Fruit fly (Drosophila melanogaster) whole organism, wandering third instar larva: ENCODE measurements around the gene HIP-R.

Source experiments
- Abd-B ChIP-seq: fragments of >200 bp; optimal IDR thresholded peaks from 2 replicates; lab custom pipeline; 2017; ENCODE audit warnings: missing biosample characterization, missing genetic modification characterization
- CG32264 ChIP-seq: fragments of 200-800 bp; sonication (Bioruptor generic); optimal IDR thresholded peaks from 2 replicates; lab custom pipeline; 2016; ENCODE audit warnings: missing biosample characterization, missing genetic modification characterization
- CG9705 ChIP-seq: fragments of 200-800 bp; sonication (Bioruptor generic); optimal IDR thresholded peaks from 2 replicates; lab custom pipeline; 2018; ENCODE audit warnings: missing biosample characterization, mild to moderate bottlenecking, missing genetic modification characterization
- CrebA ChIP-seq: fragments of 200-800 bp; sonication (Bioruptor generic); optimal IDR thresholded peaks from 2 replicates; lab custom pipeline; 2016; ENCODE audit warnings: missing biosample characterization, mild to moderate bottlenecking, missing genetic modification characterization, borderline replicate concordance
- Dfd ChIP-seq: fragments of >200 bp; optimal IDR thresholded peaks from 2 replicates; lab custom pipeline; 2017; ENCODE audit warnings: missing biosample characterization, missing genetic modification characterization
- Dif ChIP-seq: fragments of 200-275, 200-300 bp; sonication (Bioruptor generic); optimal IDR thresholded peaks from 2 replicates; lab custom pipeline; 2018; ENCODE audit warnings: missing biosample characterization, missing genetic modification characterization; ENCODE audit not compliant: partially characterized antibody
- GATAd ChIP-seq: sonication (Bioruptor generic); optimal IDR thresholded peaks from 2 replicates; lab custom pipeline; 2016; ENCODE audit warnings: missing biosample characterization, missing genetic modification characterization
- HLH106 ChIP-seq: fragments of 200-800 bp; optimal IDR thresholded peaks from 3 replicates; lab custom pipeline; 2019; ENCODE audit warnings: missing biosample characterization, mild to moderate bottlenecking, missing genetic modification characterization, moderate library complexity
- Hnf4 ChIP-seq: fragments of 200-800 bp; sonication (Bioruptor generic); optimal IDR thresholded peaks from 2 replicates; lab custom pipeline; 2016; ENCODE audit warnings: missing biosample characterization, mild to moderate bottlenecking, missing genetic modification characterization
- Hr78 ChIP-seq: fragments of >200 bp; optimal IDR thresholded peaks from 2 replicates; lab custom pipeline; 2017; ENCODE audit warnings: missing biosample characterization, missing genetic modification characterization
- Hr83 ChIP-seq: fragments of 200-300 bp; sonication (Bioruptor generic); optimal IDR thresholded peaks from 2 replicates; lab custom pipeline; 2016; ENCODE audit warnings: missing biosample characterization, mild to moderate bottlenecking, missing genetic modification characterization, moderate library complexity; ENCODE audit not compliant: poor library complexity, severe bottlenecking
- Jra ChIP-seq: sonication (Bioruptor generic); optimal IDR thresholded peaks from 2 replicates; lab custom pipeline; 2016; ENCODE audit warnings: missing biosample characterization, missing genetic modification characterization
- Mio ChIP-seq: sonication (Bioruptor generic); optimal IDR thresholded peaks from 2 replicates; lab custom pipeline; 2016; ENCODE audit warnings: missing biosample characterization, missing genetic modification characterization
- Myc ChIP-seq: fragments of >200 bp; optimal IDR thresholded peaks from 2 replicates; lab custom pipeline; 2017
- N ChIP-seq: fragments of >200 bp; optimal IDR thresholded peaks from 2 replicates; lab custom pipeline; 2018; ENCODE audit warnings: missing biosample characterization, missing external identifiers, missing genetic modification characterization
- OdsH ChIP-seq: fragments of 200-800 bp; sonication (Bioruptor generic); optimal IDR thresholded peaks from 2 replicates; lab custom pipeline; 2016; ENCODE audit warnings: missing biosample characterization, mild to moderate bottlenecking, missing genetic modification characterization
- Rel ChIP-seq, 2 experiments: fragments of 200-800 bp; sonication (Bioruptor generic) in 1 of 2; optimal IDR thresholded peaks; 2 replicates in 1 of 2; 3 replicates in 1 of 2; lab custom pipeline; 2016 to 2019; ENCODE audit warnings: mild to moderate bottlenecking in 2 of 2, missing biosample characterization in 2 of 2, missing genetic modification characterization in 2 of 2, moderate library complexity in 1 of 2
- Sp1 ChIP-seq: fragments of 200-800 bp; sonication (Bioruptor generic); optimal IDR thresholded peaks from 3 replicates; lab custom pipeline; 2019; ENCODE audit warnings: missing biosample characterization, mild to moderate bottlenecking, missing genetic modification characterization, moderate library complexity
- Vsx2 ChIP-seq: fragments of 200-300, 225-300 bp; sonication (Bioruptor generic); optimal IDR thresholded peaks from 2 replicates; lab custom pipeline; 2018; ENCODE audit warnings: missing biosample characterization, missing genetic modification characterization; ENCODE audit not compliant: partially characterized antibody
- br ChIP-seq: fragments of 200-800 bp; sonication (Bioruptor generic); optimal IDR thresholded peaks from 2 replicates; lab custom pipeline; 2016; ENCODE audit warnings: missing biosample characterization, missing genetic modification characterization
- brk ChIP-seq: fragments of 200-800 bp; sonication (Bioruptor generic); optimal IDR thresholded peaks from 2 replicates; lab custom pipeline; 2016; ENCODE audit warnings: missing biosample characterization, mild to moderate bottlenecking, missing genetic modification characterization
- dl ChIP-seq, 2 experiments: fragments of 175-275, 200-275 bp in 1 of 2; fragments of 200-275 bp in 1 of 2; sonication (Bioruptor generic); optimal IDR thresholded peaks; lab custom pipeline; 2018; ENCODE audit warnings: mild to moderate bottlenecking in 2 of 2, missing biosample characterization in 2 of 2, missing genetic modification characterization in 2 of 2, moderate library complexity in 2 of 2; ENCODE audit not compliant: partially characterized antibody in 2 of 2, insufficient read depth in 1 of 2
- dmrt93B ChIP-seq: fragments of 200-800 bp; sonication (Bioruptor generic); optimal IDR thresholded peaks from 2 replicates; lab custom pipeline; 2018; ENCODE audit warnings: missing biosample characterization, mild to moderate bottlenecking, missing genetic modification characterization
- dsf ChIP-seq: sonication (Bioruptor generic); optimal IDR thresholded peaks from 2 replicates; lab custom pipeline; 2016; ENCODE audit warnings: missing biosample characterization, missing genetic modification characterization, borderline replicate concordance
- ey ChIP-seq: fragments of 200-800 bp; sonication (Bioruptor generic); optimal IDR thresholded peaks from 2 replicates; lab custom pipeline; 2016; ENCODE audit warnings: missing biosample characterization, missing genetic modification characterization
- foxo ChIP-seq, 2 experiments: fragments of 200-800 bp; sonication (Bioruptor generic); optimal IDR thresholded peaks; 2 replicates in 1 of 2; 3 replicates in 1 of 2; lab custom pipeline; 2016 to 2017; ENCODE audit warnings: missing biosample characterization in 2 of 2, missing genetic modification characterization in 2 of 2
- fru ChIP-seq: fragments of 200-800 bp; sonication (Bioruptor generic); optimal IDR thresholded peaks from 3 replicates; lab custom pipeline; 2016; ENCODE audit warnings: missing biosample characterization, mild to moderate bottlenecking, missing genetic modification characterization
- h ChIP-seq: fragments of 200-800 bp; sonication (Bioruptor generic); optimal IDR thresholded peaks from 3 replicates; lab custom pipeline; 2016; ENCODE audit warnings: missing biosample characterization, mild to moderate bottlenecking, missing genetic modification characterization
- jim ChIP-seq: fragments of 175-275, 200-325 bp; sonication (Bioruptor generic); optimal IDR thresholded peaks from 2 replicates; lab custom pipeline; 2016; ENCODE audit warnings: missing biosample characterization, mild to moderate bottlenecking, missing genetic modification characterization
- lola ChIP-seq: fragments of >200 bp; optimal IDR thresholded peaks from 2 replicates; lab custom pipeline; 2017; ENCODE audit warnings: missing biosample characterization, missing genetic modification characterization
- pan ChIP-seq: fragments of >200 bp; optimal IDR thresholded peaks from 2 replicates; lab custom pipeline; 2017
- psq ChIP-seq: fragments of 200-800 bp; sonication (Bioruptor generic); optimal IDR thresholded peaks from 3 replicates; lab custom pipeline; 2017; ENCODE audit warnings: missing biosample characterization, mild to moderate bottlenecking, missing genetic modification characterization, moderate library complexity
- rgr ChIP-seq: fragments of 200-800 bp; sonication (Bioruptor generic); optimal IDR thresholded peaks from 3 replicates; lab custom pipeline; 2016; ENCODE audit warnings: missing biosample characterization, mild to moderate bottlenecking, missing genetic modification characterization
- sage ChIP-seq: fragments of 200-800 bp; sonication (Bioruptor generic); optimal IDR thresholded peaks from 2 replicates; lab custom pipeline; 2016; ENCODE audit warnings: missing biosample characterization, mild to moderate bottlenecking, missing genetic modification characterization
- sv ChIP-seq: fragments of 200-800 bp; sonication (Bioruptor generic); optimal IDR thresholded peaks from 3 replicates; lab custom pipeline; 2016; ENCODE audit warnings: missing biosample characterization, missing genetic modification characterization
- tai ChIP-seq: sonication (Bioruptor generic); optimal IDR thresholded peaks from 2 replicates; lab custom pipeline; 2016; ENCODE audit warnings: missing biosample characterization, missing genetic modification characterization
- usp ChIP-seq: fragments of >200 bp; optimal IDR thresholded peaks from 2 replicates; lab custom pipeline; 2017; ENCODE audit warnings: missing biosample characterization, missing genetic modification characterization
- woc ChIP-seq: sonication (Bioruptor generic); optimal IDR thresholded peaks from 2 replicates; lab custom pipeline; 2016; ENCODE audit warnings: missing biosample characterization, mild to moderate bottlenecking, missing genetic modification characterization

Gene HIP-R

DNA sequence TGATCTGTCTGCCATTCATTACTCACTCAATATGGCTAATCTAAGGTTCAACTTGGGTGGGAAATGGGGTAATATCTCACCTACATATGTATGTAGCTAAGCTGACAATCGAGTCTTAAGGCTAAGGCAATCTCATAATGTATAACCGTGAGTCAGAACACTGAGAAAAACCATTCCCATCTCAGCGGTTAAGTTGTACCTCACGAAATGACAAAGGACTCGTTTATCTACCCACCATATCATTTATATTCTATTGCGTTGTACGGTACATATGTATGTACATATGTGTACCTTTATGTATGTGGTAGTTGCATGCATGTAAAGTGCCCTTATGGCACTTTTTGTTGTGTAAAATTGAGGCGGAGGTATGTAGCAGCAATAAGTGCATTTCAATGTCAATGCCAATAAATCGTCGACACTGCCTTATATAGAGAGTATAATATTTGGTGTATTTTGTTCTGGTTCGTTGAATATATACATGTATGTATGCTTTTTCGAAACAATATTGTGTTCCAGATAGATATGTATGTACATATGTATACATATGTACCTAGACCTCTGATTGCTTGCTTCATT, 26.8 kb upstream of the HIP-R start:
- no peak for TF ChIP-seq GATAd (GFP tag; lab: Kevin White, UChicago)
- TF ChIP-seq Jra (GFP tag; lab: Kevin White, UChicago): no peak
- no peak for TF ChIP-seq Abd-B
- no peak for TF ChIP-seq sage (GFP tag; lab: Kevin White, UChicago)
- peak in 1 of 2 experiments; percentile 28 for TF ChIP-seq foxo (GFP tag; optimal IDR thresholded peaks at IDR 0.05; lab: Kevin White, UChicago)
- TF ChIP-seq lola (GFP tag; lab: Kevin White, UChicago): no peak
- no peak for TF ChIP-seq Sp1
- no peak for TF ChIP-seq CrebA
- no peak for TF ChIP-seq fru (GFP tag; lab: Kevin White, UChicago)
- no peak for TF ChIP-seq Dif (GFP tag; lab: Kevin White, UChicago)
- no peak for TF ChIP-seq usp (GFP tag; lab: Kevin White, UChicago)
- no peak for TF ChIP-seq rgr (GFP tag; lab: Kevin White, UChicago)
- TF ChIP-seq ey (GFP tag; lab: Kevin White, UChicago): peak; percentile 12
- TF ChIP-seq Hr78: no peak
- TF ChIP-seq Hr83 (GFP tag; lab: Kevin White, UChicago): no peak
- no peak for TF ChIP-seq Myc (lab: Kevin White, UChicago)
- peak; percentile 1 for TF ChIP-seq h (GFP tag; lab: Kevin White, UChicago)
- no peak for TF ChIP-seq Hnf4

- TF ChIP-seq brk (no peak), dsf (GFP tag; lab: Kevin White, UChicago) (no peak), N (GFP tag; lab: Kevin White, UChicago) (no peak), fru (GFP tag; lab: Kevin White, UChicago) (no peak), Vsx2 (no peak), Hr83 (GFP tag; lab: Kevin White, UChicago) (no peak), woc (no peak), CrebA (no peak), Dif (GFP tag; lab: Kevin White, UChicago) (no peak), Rel (GFP tag; optimal IDR thresholded peaks at IDR 0.05; lab: Kevin White, UChicago) (no peak), Rel (tag; optimal IDR thresholded peaks at IDR 0.05; lab: Kevin White, UChicago) (no peak), dmrt93B (GFP tag; lab: Kevin White, UChicago) (no peak), Hnf4 (no peak), Mio (GFP tag; lab: Kevin White, UChicago) (no peak), CG9705 (GFP tag; lab: Kevin White, UChicago) (no peak), sage (GFP tag; lab: Kevin White, UChicago) (no peak), sv (GFP tag; lab: Kevin White, UChicago) (no peak), usp (GFP tag; lab: Kevin White, UChicago) (no peak), HLH106 (no peak), OdsH (GFP tag; lab: Kevin White, UChicago) (no peak), psq (GFP tag; lab: Kevin White, UChicago) (no peak)
- TF ChIP-seq, all 38 proteins: peak for 0
Measured at dm6 chrX:3764223-3764622, 25.5 kb upstream of the HIP-R start.

DNA sequence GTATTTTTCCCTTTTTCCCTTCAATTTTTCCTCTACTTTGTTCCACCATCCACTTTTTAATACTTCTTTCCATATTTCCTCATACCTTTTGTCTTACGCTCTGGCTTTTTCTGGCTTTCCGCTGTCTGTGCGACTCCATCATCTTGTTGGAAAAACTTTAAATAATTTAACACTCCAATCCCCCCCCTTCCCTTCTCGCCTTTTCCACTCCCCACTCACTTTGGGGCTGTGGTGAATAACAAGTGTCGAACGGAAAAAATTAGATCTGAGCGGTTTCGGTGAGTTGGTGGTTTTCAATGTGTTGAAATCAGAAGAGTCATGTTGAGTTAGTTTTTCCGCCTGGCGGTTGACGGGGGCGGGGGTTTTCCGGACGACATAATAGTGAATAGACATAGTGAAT, 22.7 kb upstream of the HIP-R start:
- TF ChIP-seq CG32264 (GFP tag; lab: Kevin White, UChicago) (no peak), Hr83 (GFP tag; lab: Kevin White, UChicago) (no peak), CrebA (no peak), lola (GFP tag; lab: Kevin White, UChicago) (no peak), CG9705 (GFP tag; lab: Kevin White, UChicago) (no peak), Mio (GFP tag; lab: Kevin White, UChicago) (no peak), jim (GFP tag; lab: Kevin White, UChicago) (no peak), dmrt93B (GFP tag; lab: Kevin White, UChicago) (no peak), Hnf4 (no peak), Dfd (GFP tag; lab: Kevin White, UChicago) (no peak), foxo (GFP tag; optimal IDR thresholded peaks at IDR 0.05; lab: Kevin White, UChicago) (no peak), sage (GFP tag; lab: Kevin White, UChicago) (no peak), pan (lab: Kevin White, UChicago) (no peak), Jra (GFP tag; lab: Kevin White, UChicago) (no peak), dl (GFP tag; optimal IDR thresholded peaks at IDR 0.05; lab: Kevin White, UChicago; ENCODE audit: insufficient read depth in 1 of 2, partially characterized antibody in 2 of 2) (no peak), br (no peak), rgr (GFP tag; lab: Kevin White, UChicago) (no peak), tai (no peak), brk (no peak)
- TF ChIP-seq, all 38 proteins: peak for 0
